Worm (Caenorhabditis elegans): ENCODE results near the gene nhr-233.

Gene nhr-233

ce11 chrV:16527796-16528195 lies 42.8 kb downstream of the nhr-233 start, which contains the start of gene F36D3.16:
Gene F36D3.16 (plus strand): TSS chrV:16528096.
- no peak for TF ChIP-seq ceh-22 (tag; optimal IDR thresholded peaks at IDR 0.05)
- no peak for TF ChIP-seq pha-2 (tag; optimal IDR thresholded peaks at IDR 0.05)
- TF ChIP-seq madf-2 (tag; optimal IDR thresholded peaks at IDR 0.05): no peak
- no peak for TF ChIP-seq hlh-30 (tag; optimal IDR thresholded peaks at IDR 0.05; ENCODE audit: insufficient read depth)

ce11 chrV:16526858-16527257 lies 43.7 kb downstream of the nhr-233 start, which contains the start of gene F36D3.8:
Gene F36D3.8 (plus strand): TSS chrV:16527158.
- no peak for TF ChIP-seq nfya-1 (tag; optimal IDR thresholded peaks at IDR 0.05)
- TF ChIP-seq rnt-1 (tag; optimal IDR thresholded peaks at IDR 0.05): no peak
- TF ChIP-seq ceh-45 (GFP tag; IDR thresholded peaks at IDR 0.05): no peak
- no peak for TF ChIP-seq ceh-22 (tag; optimal IDR thresholded peaks at IDR 0.05)

ce11 chrV:16522242-16522641 lies 48.4 kb downstream of the nhr-233 start, which contains the start of gene srw-34:
Gene srw-34 (minus strand): TSS chrV:16522342.
- TF ChIP-seq pros-1 (tag; optimal IDR thresholded peaks at IDR 0.05): no peak
- TF ChIP-seq ahr-1 (tag; optimal IDR thresholded peaks at IDR 0.05): no peak
- TF ChIP-seq ref-2 (tag; optimal IDR thresholded peaks at IDR 0.05): no peak
